Fruit fly (Drosophila melanogaster) whole organism, embryonic: ENCODE results near the gene ND-MNLL.
A peak's percentile ranks its signal among the peaks of the same experiment; 100 is the strongest.

Source experiments
- ATbp ChIP-seq: fragments of 200-800 bp; sonication (Bioruptor generic); optimal IDR thresholded peaks from 2 replicates; lab custom pipeline; 2017; ENCODE audit warnings: missing biosample characterization, mild to moderate bottlenecking, missing genetic modification characterization, missing genetic modification reagents
- Ada2b ChIP-seq: fragments of 200-800 bp; sonication (Bioruptor generic); IDR thresholded peaks from 2 replicates; pipeline ENCODE4 v1.3.6; 2022; ENCODE audit warnings: missing biosample characterization, missing genetic modification characterization
- Asciz ChIP-seq: fragments of 200-800 bp; sonication (Bioruptor generic); optimal IDR thresholded peaks from 2 replicates; lab custom pipeline; 2017; ENCODE audit warnings: missing biosample characterization, mild to moderate bottlenecking, missing genetic modification characterization, missing genetic modification reagents
- Bdp1 ChIP-seq: fragments of 200-800 bp; sonication (Bioruptor generic); optimal IDR thresholded peaks from 3 replicates; lab custom pipeline; 2016; ENCODE audit warnings: missing biosample characterization, missing genetic modification characterization
- CG10959 ChIP-seq: fragments of 200-800 bp; sonication (Bioruptor generic); IDR thresholded peaks from 2 replicates; pipeline ENCODE4 v1.3.6; 2022; ENCODE audit warnings: missing biosample characterization, missing genetic modification characterization
- CG11247 ChIP-seq: fragments of 200-800 bp; sonication (Bioruptor generic); IDR thresholded peaks from 2 replicates; pipeline ENCODE4 v1.3.6; 2022; ENCODE audit warnings: missing biosample characterization, missing genetic modification characterization
- CG11696 ChIP-seq: fragments of 200-800 bp; sonication (Bioruptor generic); IDR thresholded peaks from 2 replicates; pipeline ENCODE4 v1.3.6; 2022; ENCODE audit warnings: missing biosample characterization, missing genetic modification characterization
- CG12071 ChIP-seq: fragments of 200-800 bp; sonication (Bioruptor generic); optimal IDR thresholded peaks from 3 replicates; lab custom pipeline; 2018; ENCODE audit warnings: missing biosample characterization, mild to moderate bottlenecking, missing genetic modification characterization
- CG12744 ChIP-seq: fragments of 200-800 bp; sonication (Bioruptor generic); optimal IDR thresholded peaks from 2 replicates; lab custom pipeline; 2016; ENCODE audit warnings: missing biosample characterization, missing genetic modification characterization
- CG13624 ChIP-seq: fragments of 200-800 bp; sonication (Bioruptor generic); optimal IDR thresholded peaks from 2 replicates; lab custom pipeline; 2016; ENCODE audit warnings: missing biosample characterization, missing genetic modification characterization
- CG14860 ChIP-seq: fragments of 200-800 bp; sonication (Bioruptor generic); IDR thresholded peaks from 3 replicates; pipeline ENCODE4 v1.3.6; 2022; ENCODE audit warnings: missing biosample characterization, missing genetic modification characterization; ENCODE audit not compliant: partially characterized antibody
- CG16815 ChIP-seq: fragments of 200-800 bp; sonication (Bioruptor generic); optimal IDR thresholded peaks from 3 replicates; lab custom pipeline; 2017; ENCODE audit warnings: missing biosample characterization, mild to moderate bottlenecking, missing genetic modification characterization
- CG17359 ChIP-seq: fragments of 200-800 bp; sonication (Bioruptor generic); optimal IDR thresholded peaks from 3 replicates; lab custom pipeline; 2018; ENCODE audit warnings: missing biosample characterization, mild to moderate bottlenecking, missing genetic modification characterization, moderate library complexity
- CG18262 ChIP-seq: fragments of 200-800 bp; optimal IDR thresholded peaks from 3 replicates; lab custom pipeline; 2019; ENCODE audit warnings: missing biosample characterization, mild to moderate bottlenecking, missing genetic modification characterization, moderate library complexity
- CG18599 ChIP-seq: fragments of 200-800 bp; sonication (Bioruptor generic); optimal IDR thresholded peaks from 3 replicates; lab custom pipeline; 2017; ENCODE audit warnings: missing biosample characterization, missing genetic modification characterization, mild to moderate bottlenecking, moderate library complexity, missing genetic modification reagents
- CG18619 ChIP-seq: fragments of 200-800 bp; sonication (Bioruptor generic); optimal IDR thresholded peaks from 3 replicates; lab custom pipeline; 2017; ENCODE audit warnings: missing biosample characterization, mild to moderate bottlenecking, missing genetic modification characterization
- CG30020 ChIP-seq: fragments of 200-800 bp; optimal IDR thresholded peaks from 2 replicates; lab custom pipeline; 2019; ENCODE audit warnings: missing biosample characterization, mild to moderate bottlenecking, missing genetic modification characterization, moderate library complexity
- CG30403 ChIP-seq: fragments of 200-800 bp; sonication (Bioruptor generic); optimal IDR thresholded peaks from 3 replicates; lab custom pipeline; 2016; ENCODE audit warnings: missing biosample characterization, missing genetic modification characterization
- CG4617 ChIP-seq: fragments of 200-800 bp; sonication (Bioruptor generic); optimal IDR thresholded peaks from 3 replicates; lab custom pipeline; 2016; ENCODE audit warnings: missing biosample characterization, missing genetic modification characterization, borderline replicate concordance
- CG8478 ChIP-seq: fragments of >200 bp; optimal IDR thresholded peaks from 2 replicates; lab custom pipeline; 2018
- Gsc ChIP-seq: fragments of 200-800 bp; sonication (Bioruptor generic); IDR thresholded peaks from 2 replicates; pipeline ENCODE4 v1.3.6; 2022; ENCODE audit warnings: missing biosample characterization, missing genetic modification characterization
- H15 ChIP-seq: fragments of 200-800 bp; sonication (Bioruptor generic); IDR thresholded peaks from 3 replicates; pipeline ENCODE4 v1.3.6; 2022; ENCODE audit warnings: missing biosample characterization, missing genetic modification characterization
- HLH3B ChIP-seq: fragments of 200-800 bp; sonication (Bioruptor generic); IDR thresholded peaks from 2 replicates; pipeline ENCODE4 v1.3.6; 2022; ENCODE audit warnings: missing biosample characterization, missing genetic modification characterization
- Med ChIP-seq: fragments of 200-800 bp; sonication (Bioruptor generic); peaks from one replicate; lab custom pipeline; 2016; ENCODE audit warnings: missing biosample characterization, missing genetic modification characterization, mild to moderate bottlenecking, inconsistent platforms, moderate library complexity
- Mrtf ChIP-seq: fragments of 200-800 bp; sonication (Bioruptor generic); IDR thresholded peaks from 3 replicates; pipeline ENCODE4 v1.3.6; 2022; ENCODE audit warnings: missing biosample characterization, missing genetic modification characterization
- Nf-YC ChIP-seq: fragments of 200-800 bp; optimal IDR thresholded peaks from 3 replicates; lab custom pipeline; 2019; ENCODE audit warnings: missing biosample characterization, mild to moderate bottlenecking, missing genetic modification characterization, moderate library complexity
- YL-1 ChIP-seq: fragments of 200-800 bp; sonication (Bioruptor generic); optimal IDR thresholded peaks from 3 replicates; lab custom pipeline; 2017; ENCODE audit warnings: missing biosample characterization, mild to moderate bottlenecking, missing genetic modification characterization
- aop ChIP-seq: fragments of 200-800 bp; sonication (Bioruptor generic); IDR thresholded peaks from 2 replicates; pipeline ENCODE4 v1.3.6; 2022; ENCODE audit warnings: missing biosample characterization, missing genetic modification characterization
- ato ChIP-seq: fragments of 200-800 bp; sonication (Bioruptor generic); IDR thresholded peaks from 2 replicates; pipeline ENCODE4 v1.3.6; 2022; ENCODE audit warnings: missing biosample characterization, missing genetic modification characterization; ENCODE audit not compliant: partially characterized antibody
- bcd ChIP-seq: fragments of 200-800 bp; sonication (Bioruptor generic); optimal IDR thresholded peaks from 2 replicates; lab custom pipeline; 2017; ENCODE audit warnings: missing biosample characterization, mild to moderate bottlenecking, missing genetic modification characterization
- chm ChIP-seq: fragments of 200-800 bp; sonication (Bioruptor generic); IDR thresholded peaks from 2 replicates; pipeline ENCODE4 v1.3.6; 2022; ENCODE audit warnings: missing biosample characterization, missing genetic modification characterization
- disco-r ChIP-seq: fragments of 200-800 bp; sonication (Bioruptor generic); optimal IDR thresholded peaks from 2 replicates; lab custom pipeline; 2016; ENCODE audit warnings: missing biosample characterization, missing genetic modification characterization
- ind ChIP-seq: fragments of 200-800 bp; sonication (Bioruptor generic); optimal IDR thresholded peaks from 3 replicates; lab custom pipeline; 2016; ENCODE audit warnings: missing biosample characterization, missing genetic modification characterization
- odd ChIP-seq: fragments of 200-800 bp; sonication (Bioruptor generic); optimal IDR thresholded peaks from 2 replicates; lab custom pipeline; 2017; ENCODE audit warnings: missing biosample characterization, mild to moderate bottlenecking, missing genetic modification characterization
- pb ChIP-seq: fragments of 200-800 bp; sonication (Bioruptor generic); optimal IDR thresholded peaks from 3 replicates; lab custom pipeline; 2016; ENCODE audit warnings: missing biosample characterization, missing genetic modification characterization
- schlank ChIP-seq: fragments of 200-800 bp; sonication (Bioruptor generic); optimal IDR thresholded peaks from 2 replicates; lab custom pipeline; 2018; ENCODE audit warnings: missing biosample characterization, mild to moderate bottlenecking, missing genetic modification characterization
- seq ChIP-seq: fragments of 200-800 bp; sonication (Bioruptor generic); IDR thresholded peaks from 2 replicates; pipeline ENCODE4 v1.3.6; 2022; ENCODE audit warnings: missing biosample characterization, missing genetic modification characterization
- tgo ChIP-seq: fragments of 200-800 bp; sonication (Bioruptor generic); IDR thresholded peaks from 3 replicates; pipeline ENCODE4 v1.3.6; 2022; ENCODE audit warnings: missing biosample characterization, missing genetic modification characterization
- toy ChIP-seq: fragments of 200-800 bp; sonication (Bioruptor generic); IDR thresholded peaks from 2 replicates; pipeline ENCODE4 v1.3.6; 2022; ENCODE audit warnings: missing biosample characterization, missing genetic modification characterization
- z ChIP-seq: fragments of 200-800 bp; sonication (Bioruptor generic); IDR thresholded peaks from 3 replicates; pipeline ENCODE4 v1.3.6; 2022; ENCODE audit warnings: missing biosample characterization, missing genetic modification characterization
- zen ChIP-seq: fragments of 200-800 bp; sonication (Bioruptor generic); optimal IDR thresholded peaks from 3 replicates; lab custom pipeline; 2018; ENCODE audit warnings: missing biosample characterization, mild to moderate bottlenecking, missing genetic modification characterization, moderate library complexity

The ND-MNLL gene

DNA sequence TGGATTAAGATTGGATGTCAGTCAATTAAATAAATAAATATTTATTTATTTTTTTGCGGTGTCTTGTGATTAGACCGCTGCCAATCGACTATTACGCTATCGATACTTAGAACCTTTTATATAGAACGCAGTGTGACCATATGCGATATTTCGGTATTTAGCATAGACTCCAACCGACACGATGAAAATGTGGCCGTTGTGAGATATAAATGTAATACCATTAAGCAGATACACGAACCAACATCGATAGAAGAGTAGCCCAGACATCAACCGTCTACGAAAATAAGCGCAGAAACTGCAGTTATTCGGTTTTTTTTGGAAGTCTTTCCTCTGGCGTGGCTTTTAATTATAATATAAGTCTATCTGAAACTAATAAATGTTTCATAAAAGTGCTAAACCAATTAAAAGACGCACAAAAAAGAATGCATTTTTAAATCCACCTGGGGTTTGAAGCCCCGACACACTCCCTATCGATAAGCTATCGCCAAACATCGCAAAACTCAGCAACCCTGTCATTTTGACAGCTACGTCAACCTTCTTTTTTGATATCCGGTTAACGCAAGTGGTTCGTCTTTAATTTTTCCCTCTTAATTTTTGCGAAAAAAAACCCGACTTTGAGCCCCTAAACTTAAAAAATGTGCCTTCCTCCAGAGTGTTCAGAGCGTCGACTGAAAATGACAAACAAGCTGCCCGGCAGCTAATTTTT is 39.8 kb upstream of the ND-MNLL start, which contains the start of the genes Dhdds and RpS14a (continued):
- TF ChIP-seq Nf-YC (tag; lab: Kevin White, UChicago) = peak; percentile 54
- peak; percentile 86 for TF ChIP-seq CG8478 (lab: Kevin White, UChicago)
- TF ChIP-seq CG30403 (GFP tag; lab: Kevin White, UChicago) = peak; percentile 61
- peak; percentile 9; the same call in 1 of the 2 replicates for TF ChIP-seq seq (GFP tag; lab: Robert Waterston, UW)
- no peak for TF ChIP-seq CG11247 (GFP tag; lab: Robert Waterston, UW)
- TF ChIP-seq CG17359 = peak; percentile 30
- TF ChIP-seq CG13624 = peak; percentile 50
- no peak for TF ChIP-seq aop (GFP tag; lab: Robert Waterston, UW)
- peak; percentile 48; the same call in 2 of the 3 replicates for TF ChIP-seq CG14860 (GFP tag; lab: Robert Waterston, UW)
- TF ChIP-seq CG11696 (GFP tag; lab: Robert Waterston, UW) = no peak
- TF ChIP-seq zen = peak; percentile 25
- TF ChIP-seq Mrtf (GFP tag; lab: Robert Waterston, UW) = no peak
- peak; percentile 24 for TF ChIP-seq Bdp1
- TF ChIP-seq z (GFP tag; lab: Robert Waterston, UW) = no peak
- no peak; the same call in 1 of the 2 replicates for TF ChIP-seq chm (GFP tag; lab: Robert Waterston, UW)
- TF ChIP-seq ato = peak; percentile 34; the same call in 1 of the 2 replicates
- peak; percentile 54 for TF ChIP-seq CG18262 (tag; lab: Kevin White, UChicago)
- TF ChIP-seq CG4617 (GFP tag; lab: Kevin White, UChicago) = peak; percentile 6
- 0 out of 3 replicates have a peak, but pooled peaks have one; percentile 54 for TF ChIP-seq H15 (GFP tag; lab: Robert Waterston, UW)
- peak; percentile 90 for TF ChIP-seq Med (GFP tag; lab: Kevin White, UChicago)
- TF ChIP-seq disco-r (GFP tag; lab: Kevin White, UChicago) = no peak
- TF ChIP-seq toy = no peak
- peak; percentile 50 for TF ChIP-seq CG30020
- peak; percentile 63 for TF ChIP-seq YL-1 (GFP tag; lab: Kevin White, UChicago)
- peak; percentile 73 for TF ChIP-seq CG18619 (GFP tag; lab: Kevin White, UChicago)
- TF ChIP-seq odd = peak; percentile 54
- TF ChIP-seq CG12071 (GFP tag; lab: Kevin White, UChicago) = peak; percentile 57
- TF ChIP-seq ATbp (GFP tag; lab: Kevin White, UChicago) = no peak
- peak; percentile 43 for TF ChIP-seq Asciz (GFP tag; lab: Kevin White, UChicago)
- no peak for TF ChIP-seq CG12744 (GFP tag; lab: Kevin White, UChicago)
- TF ChIP-seq CG10959 (GFP tag; lab: Robert Waterston, UW) = no peak
- TF ChIP-seq schlank (tag; lab: Kevin White, UChicago) = no peak
- TF ChIP-seq CG18599 = peak; percentile 67
- peak; percentile 88 for TF ChIP-seq bcd
- TF ChIP-seq pb (GFP tag; lab: Kevin White, UChicago) = peak; percentile 31
- TF ChIP-seq Ada2b (GFP tag; lab: Robert Waterston, UW) = no peak
- no peak for TF ChIP-seq tgo (GFP tag; lab: Robert Waterston, UW)
- no peak for TF ChIP-seq Gsc
- TF ChIP-seq CG16815 (GFP tag; lab: Kevin White, UChicago) = peak; percentile 29
- no peak for TF ChIP-seq HLH3B (GFP tag; lab: Robert Waterston, UW)
- TF ChIP-seq ind = peak; percentile 24
